Worm (Caenorhabditis elegans) whole organism, L4 larva: ENCODE data around the gene ugt-42.

Experiments used
- F10B5.3 ChIP-seq: sonication (generic microtip); optimal IDR thresholded peaks from 2 replicates; lab custom pipeline; 2016; ENCODE audit warnings: mild to moderate bottlenecking, missing genetic modification characterization, missing compliant biosample characterization
- F26F4.8 ChIP-seq: fragments of 200-800 bp; sonication (Bioruptor generic); conservative IDR thresholded peaks from 2 replicates; pipeline ENCODE4 v1.3.6; 2022; ENCODE audit warnings: missing genetic modification characterization, missing compliant biosample characterization
- ZK337.2 ChIP-seq: fragments of 200-800 bp; sonication (Bioruptor generic); IDR thresholded peaks from 2 replicates; pipeline ENCODE4 v1.3.6; 2022; ENCODE audit warnings: missing genetic modification reagents, missing genetic modification characterization, missing compliant biosample characterization
- aha-1 ChIP-seq: fragments of 150-350 bp; peaks from one replicate; lab custom pipeline; 2014; ENCODE audit warnings: missing biosample characterization, missing genetic modification characterization
- aly-2 ChIP-seq: sonication (generic microtip); optimal IDR thresholded peaks from 2 replicates; lab custom pipeline; 2018; ENCODE audit warnings: missing biosample characterization, missing genetic modification characterization
- daf-12 ChIP-seq: fragments of 150-350 bp; optimal IDR thresholded peaks from 2 replicates; lab custom pipeline; 2014; ENCODE audit warnings: missing biosample characterization, missing genetic modification reagents, missing genetic modification characterization
- dmd-8 ChIP-seq: fragments of 200-800 bp; sonication (Bioruptor generic); IDR thresholded peaks from 2 replicates; pipeline ENCODE4 v1.3.6; 2022; ENCODE audit warnings: missing genetic modification characterization, missing compliant biosample characterization
- lin-29 ChIP-seq: fragments of 200-800 bp; sonication (Bioruptor generic); IDR thresholded peaks from 2 replicates; pipeline ENCODE4 v1.3.6; 2022; ENCODE audit warnings: missing genetic modification reagents, missing genetic modification characterization, missing compliant biosample characterization
- madf-5 ChIP-seq, 2 experiments: fragments of 200-800 bp; sonication (Bioruptor generic); IDR thresholded peaks; 2 replicates each; pipeline ENCODE4 v1.3.6; 2022; ENCODE audit warnings: missing compliant biosample characterization in 2 of 2, missing genetic modification characterization in 2 of 2
- nhr-28 ChIP-seq: fragments of 150-350 bp; optimal IDR thresholded peaks from 2 replicates; lab custom pipeline; 2014; ENCODE audit warnings: missing biosample characterization, missing genetic modification characterization
- nhr-6 ChIP-seq: fragments of 150-350 bp; optimal IDR thresholded peaks from 2 replicates; lab custom pipeline; 2014; ENCODE audit warnings: missing biosample characterization, missing genetic modification characterization
- nhr-77 ChIP-seq: fragments of 150-350 bp; optimal IDR thresholded peaks from 2 replicates; lab custom pipeline; 2014; ENCODE audit warnings: missing biosample characterization, missing genetic modification characterization
- php-3 ChIP-seq: fragments of 200-800 bp; sonication (Bioruptor generic); IDR thresholded peaks from 2 replicates; pipeline ENCODE4 v1.3.6; 2022; ENCODE audit warnings: missing genetic modification reagents, missing genetic modification characterization, missing compliant biosample characterization
- sdz-12 ChIP-seq: fragments of 200-800 bp; sonication (Bioruptor generic); optimal IDR thresholded peaks from 2 replicates; lab custom pipeline; 2018; ENCODE audit warnings: mild to moderate bottlenecking, missing genetic modification characterization, missing compliant biosample characterization
- set-16 ChIP-seq: fragments of 200-800 bp; sonication (Bioruptor generic); IDR thresholded peaks from 2 replicates; pipeline ENCODE4 v1.3.6; 2022; ENCODE audit warnings: missing genetic modification reagents, missing genetic modification characterization, missing compliant biosample characterization
- unc-62 ChIP-seq, 3 experiments: fragments of 150-350 bp in 1 of 3; sonication (generic microtip); optimal IDR thresholded peaks in 2 of 3; peaks in 1 of 3; 1 replicate in 1 of 3; 2 replicates in 2 of 3; lab custom pipeline; 2014 to 2017; ENCODE audit warnings: missing biosample characterization in 3 of 3, missing genetic modification characterization in 3 of 3, missing genetic modification reagents in 3 of 3, missing genotype in 1 of 3
- zip-2 ChIP-seq: fragments of 150-350 bp; optimal IDR thresholded peaks from 2 replicates; lab custom pipeline; 2014; ENCODE audit warnings: missing biosample characterization, missing genetic modification characterization

The ugt-42 gene

DNA sequence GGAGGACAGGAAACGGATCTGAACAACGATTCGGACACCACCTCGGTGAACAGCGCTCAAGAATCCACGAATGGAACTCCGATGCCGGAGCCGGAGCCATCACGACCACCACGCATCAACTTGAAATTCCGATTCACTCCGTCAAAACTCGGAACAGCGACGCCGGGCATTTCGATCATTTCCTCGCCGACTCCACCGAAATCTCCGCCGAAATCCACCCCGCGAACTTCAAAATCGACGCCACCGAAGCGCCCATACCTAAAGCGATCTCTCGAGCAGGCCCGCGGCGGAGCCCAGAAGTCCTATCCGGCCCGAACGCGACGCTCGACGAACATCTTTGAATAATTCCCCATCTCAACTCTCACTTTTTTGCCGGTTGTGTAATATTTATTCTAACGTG, 42.5 kb downstream of the ugt-42 start:
- TF ChIP-seq nhr-28 (tag; lab: Kevin White, UChicago) (no peak), nhr-6 (tag; lab: Kevin White, UChicago) (no peak), set-16 (GFP tag; lab: Robert Waterston, UW) (peak; percentile 87), madf-5 (GFP tag; IDR thresholded peaks at IDR 0.05; lab: Robert Waterston, UW) (0 out of 4 replicates have a peak, but pooled peaks of 1 of the 2 experiments have one; percentile 24), aha-1 (peak; percentile 72), php-3 (GFP tag; lab: Robert Waterston, UW) (0 out of 2 replicates have a peak, but pooled peaks have one; percentile 26)

ce11 chrV:692720-693422, 45.9 kb downstream of the ugt-42 start, which contains the start of gene srx-4:
srx-4 (minus strand) TSS chrV:692770.
- TF ChIP-seq daf-12 (tag; lab: Kevin White, UChicago) (no peak), unc-62 (GFP tag; optimal IDR thresholded peaks at IDR 0.05 in 1 of 2; lab: Kevin White, UChicago) (peak in 1 of 2 experiments; percentile 90), unc-62 (tag; optimal IDR thresholded peaks at IDR 0.05; lab: Kevin White, UChicago) (no peak)
- TF ChIP-seq, all 104 proteins: peak for 1

- TF ChIP-seq nhr-6 (tag; lab: Kevin White, UChicago) = no peak
- TF ChIP-seq F26F4.8 (GFP tag; lab: Robert Waterston, UW) = no peak
- no peak for TF ChIP-seq nhr-77 (tag; lab: Kevin White, UChicago)
- no peak for TF ChIP-seq dmd-8 (GFP tag; lab: Robert Waterston, UW)
- no peak for TF ChIP-seq lin-29
- TF ChIP-seq, all 104 proteins: peak for 0
Observed at ce11 chrV:694625-695024, 47.6 kb downstream of the ugt-42 start, which contains the start of gene srj-53. srj-53 (minus strand) TSS chrV:694725.

DNA sequence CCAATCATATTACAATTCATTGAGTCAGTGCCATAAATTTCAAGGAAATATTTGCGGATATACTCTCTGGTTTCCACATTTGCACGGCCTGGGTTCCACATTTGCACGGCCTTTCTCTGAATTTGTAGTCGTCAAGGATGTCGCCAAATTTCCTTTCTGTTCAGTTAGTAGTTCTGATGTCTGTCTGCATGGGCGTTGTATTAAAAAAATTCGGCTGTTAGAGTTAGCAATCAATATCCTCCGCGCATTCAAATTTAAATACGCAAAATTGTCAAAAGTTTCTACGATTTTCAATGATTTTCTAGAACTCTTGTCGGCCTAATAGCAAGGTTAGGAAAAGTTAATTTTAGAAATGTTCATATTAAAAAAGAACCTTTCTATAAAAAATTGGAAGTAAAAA, 48.9 kb downstream of the ugt-42 start, which contains the start of gene srj-52:
Gene srj-52, minus strand, starts transcription at position 101 of the 400 bp plus-strand sequence.
- TF ChIP-seq sdz-12 = no peak
- no peak for TF ChIP-seq F10B5.3 (tag; lab: Kevin White, UChicago)
- TF ChIP-seq ZK337.2 (GFP tag; lab: Robert Waterston, UW) = no peak
- TF ChIP-seq madf-5 (GFP tag; IDR thresholded peaks at IDR 0.05; lab: Robert Waterston, UW) = no peak
- peak in 1 of 2 experiments; percentile 57 for TF ChIP-seq unc-62 (GFP tag; optimal IDR thresholded peaks at IDR 0.05 in 1 of 2; lab: Kevin White, UChicago)
- TF ChIP-seq unc-62 (tag; optimal IDR thresholded peaks at IDR 0.05; lab: Kevin White, UChicago) = no peak
- TF ChIP-seq aly-2 (tag; lab: Kevin White, UChicago) = no peak

- TF ChIP-seq zip-2 (tag; lab: Kevin White, UChicago) (peak; percentile 92), ZK337.2 (GFP tag; lab: Robert Waterston, UW) (no peak)
Observed at ce11 chrV:699051-699450, 52.1 kb downstream of the ugt-42 start.
